Worm (Caenorhabditis elegans) whole organism, late embryonic: ENCODE results near the gene C18F10.7.

Source experiments
- C08G9.2 ChIP-seq: sonication (generic microtip); optimal IDR thresholded peaks from 2 replicates; lab custom pipeline; 2016; ENCODE audit warnings: mild to moderate bottlenecking, missing genetic modification characterization, moderate library complexity, missing compliant biosample characterization
- F13H6.1 ChIP-seq: sonication (generic microtip); optimal IDR thresholded peaks from 2 replicates; lab custom pipeline; 2016; ENCODE audit warnings: missing genetic modification characterization, missing compliant biosample characterization
- K09A11.1 ChIP-seq: sonication (generic microtip); optimal IDR thresholded peaks from 2 replicates; lab custom pipeline; 2017; ENCODE audit warnings: antibody characterized with exemption, mild to moderate bottlenecking, missing genetic modification characterization, missing compliant biosample characterization; ENCODE audit not compliant: insufficient read depth
- ama-1 ChIP-seq: fragments of 150-350 bp; optimal IDR thresholded peaks from 2 replicates; lab custom pipeline; 2014
- ceh-14 ChIP-seq: sonication (generic microtip); optimal IDR thresholded peaks from 2 replicates; lab custom pipeline; 2016; ENCODE audit warnings: missing genotype, missing genetic modification characterization, missing compliant biosample characterization
- ceh-18 ChIP-seq: sonication (generic microtip); optimal IDR thresholded peaks from 2 replicates; lab custom pipeline; 2016; ENCODE audit warnings: missing genetic modification characterization, missing compliant biosample characterization
- ceh-2 ChIP-seq: sonication (generic microtip); optimal IDR thresholded peaks from 2 replicates; lab custom pipeline; 2016; ENCODE audit warnings: missing genotype, missing genetic modification characterization, missing compliant biosample characterization
- ceh-24 ChIP-seq: sonication (generic microtip); optimal IDR thresholded peaks from 2 replicates; lab custom pipeline; 2016; ENCODE audit warnings: mild to moderate bottlenecking, missing genetic modification characterization, missing compliant biosample characterization
- ceh-31 ChIP-seq: sonication (generic microtip); optimal IDR thresholded peaks from 2 replicates; lab custom pipeline; 2016; ENCODE audit warnings: missing genetic modification characterization, missing compliant biosample characterization
- ceh-34 ChIP-seq: sonication (generic microtip); optimal IDR thresholded peaks from 2 replicates; lab custom pipeline; 2016; ENCODE audit warnings: mild to moderate bottlenecking, missing genetic modification characterization, missing compliant biosample characterization
- ceh-45 ChIP-seq: fragments of 200-800 bp; sonication (Bioruptor generic); IDR thresholded peaks from 2 replicates; pipeline ENCODE4 v1.3.6; 2022; ENCODE audit warnings: missing genetic modification reagents, missing genetic modification characterization, missing compliant biosample characterization
- ceh-48 ChIP-seq: sonication (generic microtip); optimal IDR thresholded peaks from 2 replicates; lab custom pipeline; 2016; ENCODE audit warnings: missing genetic modification characterization, inconsistent platforms, missing compliant biosample characterization
- che-1 ChIP-seq: sonication (generic microtip); optimal IDR thresholded peaks from 2 replicates; lab custom pipeline; 2016; ENCODE audit warnings: mild to moderate bottlenecking, missing genetic modification characterization, missing compliant biosample characterization
- dmd-4 ChIP-seq: sonication (generic microtip); optimal IDR thresholded peaks from 2 replicates; lab custom pipeline; 2016; ENCODE audit warnings: borderline replicate concordance, missing genetic modification characterization, missing compliant biosample characterization
- eyg-1 ChIP-seq: sonication (generic microtip); optimal IDR thresholded peaks from 2 replicates; lab custom pipeline; 2016; ENCODE audit warnings: missing genotype, missing genetic modification characterization, missing compliant biosample characterization
- fax-1 ChIP-seq: sonication (generic microtip); optimal IDR thresholded peaks from 2 replicates; lab custom pipeline; 2016; ENCODE audit warnings: missing genotype, missing genetic modification characterization, missing compliant biosample characterization
- fkh-10 ChIP-seq: fragments of 150-350 bp; optimal IDR thresholded peaks from 2 replicates; lab custom pipeline; 2014; ENCODE audit warnings: missing biosample characterization, missing genetic modification reagents, missing genetic modification characterization
- fkh-6 ChIP-seq: sonication (generic microtip); optimal IDR thresholded peaks from 2 replicates; lab custom pipeline; 2016; ENCODE audit warnings: missing genetic modification characterization, missing compliant biosample characterization
- hlh-30 ChIP-seq: sonication (generic microtip); optimal IDR thresholded peaks from 2 replicates; lab custom pipeline; 2017; ENCODE audit warnings: antibody characterized with exemption, missing genetic modification characterization, missing compliant biosample characterization; ENCODE audit not compliant: insufficient read depth
- hlh-6 ChIP-seq: sonication (generic microtip); optimal IDR thresholded peaks from 2 replicates; lab custom pipeline; 2016; ENCODE audit warnings: missing genotype, missing genetic modification characterization, missing compliant biosample characterization
- lim-6 ChIP-seq: sonication (generic microtip); optimal IDR thresholded peaks from 2 replicates; lab custom pipeline; 2016; ENCODE audit warnings: missing genetic modification characterization, missing compliant biosample characterization
- madf-2 ChIP-seq: sonication (generic microtip); optimal IDR thresholded peaks from 2 replicates; lab custom pipeline; 2017; ENCODE audit warnings: missing genetic modification characterization, missing compliant biosample characterization
- nfya-1 ChIP-seq: sonication (generic microtip); optimal IDR thresholded peaks from 2 replicates; lab custom pipeline; 2017; ENCODE audit warnings: missing genetic modification characterization, mild to moderate bottlenecking, missing compliant biosample characterization, antibody characterized with exemption, moderate library complexity
- nhr-11 ChIP-seq: fragments of 150-350 bp; optimal IDR thresholded peaks from 2 replicates; lab custom pipeline; 2014; ENCODE audit warnings: missing biosample characterization, missing genetic modification characterization
- odd-2 ChIP-seq: sonication (generic microtip); optimal IDR thresholded peaks from 2 replicates; lab custom pipeline; 2017; ENCODE audit warnings: antibody characterized with exemption, mild to moderate bottlenecking, missing genetic modification characterization, missing compliant biosample characterization
- pat-9 ChIP-seq: fragments of 200-800 bp; sonication (Bioruptor generic); optimal IDR thresholded peaks from 2 replicates; lab custom pipeline; 2018; ENCODE audit warnings: mild to moderate bottlenecking, missing genetic modification characterization, moderate library complexity, missing compliant biosample characterization
- pha-2 ChIP-seq: sonication (generic microtip); optimal IDR thresholded peaks from 2 replicates; lab custom pipeline; 2017; ENCODE audit warnings: mild to moderate bottlenecking, missing genetic modification characterization, missing compliant biosample characterization
- pqm-1 ChIP-seq: sonication (generic microtip); optimal IDR thresholded peaks from 2 replicates; lab custom pipeline; 2016; ENCODE audit warnings: missing genetic modification characterization, missing compliant biosample characterization
- pros-1 ChIP-seq: fragments of 150-350 bp; optimal IDR thresholded peaks from 2 replicates; lab custom pipeline; 2014; ENCODE audit warnings: missing biosample characterization, missing genetic modification reagents, missing genetic modification characterization
- ref-2 ChIP-seq: sonication (generic microtip); optimal IDR thresholded peaks from 2 replicates; lab custom pipeline; 2016; ENCODE audit warnings: missing genetic modification characterization, missing compliant biosample characterization
- rnt-1 ChIP-seq: sonication (generic microtip); optimal IDR thresholded peaks from 2 replicates; lab custom pipeline; 2016; ENCODE audit warnings: missing genetic modification characterization, missing compliant biosample characterization
- sdc-2 ChIP-seq: sonication (generic microtip); optimal IDR thresholded peaks from 2 replicates; lab custom pipeline; 2016; ENCODE audit warnings: missing genotype, missing genetic modification characterization, missing compliant biosample characterization
- sox-2 ChIP-seq: fragments of 200-800 bp; sonication (Bioruptor generic); IDR thresholded peaks from 2 replicates; pipeline ENCODE4 v1.3.6; 2022; ENCODE audit warnings: missing genetic modification reagents, missing genetic modification characterization, missing compliant biosample characterization
- syd-9 ChIP-seq: sonication (generic microtip); optimal IDR thresholded peaks from 2 replicates; lab custom pipeline; 2016; ENCODE audit warnings: mild to moderate bottlenecking, missing genetic modification characterization, moderate library complexity, missing compliant biosample characterization
- tbx-2 ChIP-seq: sonication (generic microtip); optimal IDR thresholded peaks from 2 replicates; lab custom pipeline; 2016; ENCODE audit warnings: missing genetic modification characterization, missing compliant biosample characterization
- tbx-7 ChIP-seq: sonication (generic microtip); optimal IDR thresholded peaks from 2 replicates; lab custom pipeline; 2016; ENCODE audit warnings: missing genotype, missing genetic modification characterization, missing compliant biosample characterization
- unc-42 ChIP-seq: sonication (generic microtip); optimal IDR thresholded peaks from 2 replicates; lab custom pipeline; 2016; ENCODE audit warnings: missing genotype, missing genetic modification characterization, missing compliant biosample characterization
- unc-55 ChIP-seq: sonication (generic microtip); optimal IDR thresholded peaks from 2 replicates; lab custom pipeline; 2017; ENCODE audit warnings: missing biosample characterization, missing genetic modification reagents, missing genetic modification characterization
- unc-86 ChIP-seq: sonication (generic microtip); optimal IDR thresholded peaks from 2 replicates; lab custom pipeline; 2016; ENCODE audit warnings: missing genetic modification characterization, missing compliant biosample characterization

C18F10.7 gene

ce11 chrIII:6283024-6283423, 4.9 kb upstream of the C18F10.7 start:
- no peak for TF ChIP-seq tbx-7 (tag; lab: Kevin White, UChicago)
- no peak for TF ChIP-seq pqm-1 (tag; lab: Kevin White, UChicago)
- no peak for TF ChIP-seq syd-9 (tag; lab: Kevin White, UChicago)
- TF ChIP-seq K09A11.1 (tag; lab: Kevin White, UChicago): no peak
- no peak for TF ChIP-seq pros-1 (tag; lab: Kevin White, UChicago)
- no peak for TF ChIP-seq unc-86 (tag; lab: Kevin White, UChicago)
- TF ChIP-seq hlh-30 (tag; lab: Kevin White, UChicago): no peak
- no peak for TF ChIP-seq sox-2 (GFP tag; lab: Robert Waterston, UW)
- TF ChIP-seq ceh-24 (tag; lab: Kevin White, UChicago): no peak
- no peak for TF ChIP-seq odd-2 (tag; lab: Kevin White, UChicago)
- TF ChIP-seq dmd-4 (tag; lab: Kevin White, UChicago): no peak
- TF ChIP-seq C08G9.2 (tag; lab: Kevin White, UChicago): no peak
- no peak for TF ChIP-seq fkh-10
- no peak for TF ChIP-seq pha-2 (tag; lab: Kevin White, UChicago)
- no peak for TF ChIP-seq ceh-45 (GFP tag; lab: Robert Waterston, UW)

DNA sequence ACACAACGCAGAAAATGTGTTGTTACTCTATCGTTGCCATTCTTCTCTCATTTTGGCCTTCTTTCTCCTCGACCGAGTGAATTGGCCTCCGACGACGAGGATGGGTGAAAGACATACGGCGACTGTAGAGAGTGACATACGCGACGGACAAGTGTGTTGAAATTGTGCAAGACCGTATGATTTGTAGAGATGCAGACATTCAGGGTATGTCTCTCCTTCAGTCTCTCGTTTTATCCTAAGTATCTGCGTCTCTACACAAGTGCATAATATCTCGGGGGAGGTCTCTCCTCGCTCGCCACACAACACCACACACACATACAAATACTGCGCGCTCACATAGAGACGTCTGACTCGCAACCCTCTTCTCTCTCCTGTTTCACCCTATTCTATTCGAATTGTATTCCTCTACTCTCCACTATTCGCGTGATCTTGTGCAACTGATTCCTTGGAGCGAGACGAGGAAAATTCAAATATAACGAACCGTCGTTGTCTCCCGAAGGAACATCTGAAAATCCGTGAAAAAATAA, 2.0 kb upstream of the C18F10.7 start, which contains the start of gene hmg-1.2:
TSS of gene hmg-1.2 (plus strand) at position 311 of the 527 bp plus-strand sequence.
- TF ChIP-seq unc-42 (tag; lab: Kevin White, UChicago) (peak; percentile 37), fkh-6 (tag; lab: Kevin White, UChicago) (peak; percentile 40), nhr-11 (no peak), madf-2 (peak; percentile 54), ceh-48 (tag; lab: Kevin White, UChicago) (peak; percentile 4), hlh-6 (no peak), pat-9 (tag; lab: Kevin White, UChicago) (no peak), ceh-31 (tag; lab: Kevin White, UChicago) (peak; percentile 79), ceh-14 (tag; lab: Kevin White, UChicago) (peak; percentile 29), tbx-2 (peak; percentile 51), ama-1 (peak; percentile 59), fkh-10 (no peak), pros-1 (tag; lab: Kevin White, UChicago) (peak; percentile 79), hlh-30 (tag; lab: Kevin White, UChicago) (peak; percentile 74), F13H6.1 (tag; lab: Kevin White, UChicago) (no peak), ceh-18 (tag; lab: Kevin White, UChicago) (peak; percentile 77), sdc-2 (tag; lab: Kevin White, UChicago) (peak; percentile 15), unc-55 (GFP tag; lab: Kevin White, UChicago) (peak; percentile 79), ceh-2 (tag; lab: Kevin White, UChicago) (no peak), nfya-1 (tag; lab: Kevin White, UChicago) (peak; percentile 76), ref-2 (peak; percentile 70), eyg-1 (tag; lab: Kevin White, UChicago) (no peak), ceh-34 (tag; lab: Kevin White, UChicago) (peak; percentile 68), rnt-1 (peak; percentile 48), fax-1 (tag; lab: Kevin White, UChicago) (no peak), lim-6 (no peak)

ce11 chrIII:6279453-6279852, 1.3 kb upstream of the C18F10.7 start:
- no peak for TF ChIP-seq che-1
